Fruit fly (Drosophila melanogaster) whole organism, prepupa: ENCODE data around the gene app.

Source experiments
- CG31627 ChIP-seq: fragments of 200-800 bp; sonication (Bioruptor generic); optimal IDR thresholded peaks from 3 replicates; lab custom pipeline; 2016; ENCODE audit warnings: missing biosample characterization, missing genetic modification characterization
- CG6276 ChIP-seq: fragments of 200-800 bp; sonication (Bioruptor generic); optimal IDR thresholded peaks from 2 replicates; lab custom pipeline; 2017; ENCODE audit warnings: missing biosample characterization, mild to moderate bottlenecking, missing genetic modification characterization
- Eip75B ChIP-seq: fragments of 200-800 bp; sonication (Bioruptor generic); optimal IDR thresholded peaks from 3 replicates; lab custom pipeline; 2016; ENCODE audit warnings: missing biosample characterization, missing genetic modification characterization
- Gug ChIP-seq: fragments of 200-800 bp; sonication (Bioruptor generic); IDR thresholded peaks from 2 replicates; pipeline ENCODE4 v1.3.6; 2022; ENCODE audit warnings: missing biosample characterization, missing genetic modification characterization
- Hr38 ChIP-seq: sonication (Bioruptor generic); optimal IDR thresholded peaks from 2 replicates; lab custom pipeline; 2016; ENCODE audit warnings: missing biosample characterization, missing genetic modification characterization
- Lpt ChIP-seq: fragments of 200-800 bp; sonication (Bioruptor generic); optimal IDR thresholded peaks from 3 replicates; lab custom pipeline; 2016; ENCODE audit warnings: missing biosample characterization, missing genetic modification characterization
- Sox102F ChIP-seq: fragments of 200-800 bp; sonication (Bioruptor generic); optimal IDR thresholded peaks from 2 replicates; lab custom pipeline; 2016; ENCODE audit warnings: missing biosample characterization, mild to moderate bottlenecking, missing genetic modification characterization
- acj6 ChIP-seq: fragments of 200-800 bp; sonication (Bioruptor generic); optimal IDR thresholded peaks from 3 replicates; lab custom pipeline; 2016; ENCODE audit warnings: missing biosample characterization, missing genetic modification characterization
- dac ChIP-seq: fragments of 200-800 bp; sonication (Bioruptor generic); optimal IDR thresholded peaks from 2 replicates; lab custom pipeline; 2017; ENCODE audit warnings: missing biosample characterization, mild to moderate bottlenecking, missing genetic modification characterization
- eg ChIP-seq: fragments of 200-800 bp; sonication (Bioruptor generic); IDR thresholded peaks from 3 replicates; pipeline ENCODE4 v1.3.6; 2022; ENCODE audit warnings: missing biosample characterization, missing genetic modification characterization

- TF ChIP-seq Gug (no peak), Eip75B (GFP tag; lab: Kevin White, UChicago) (no peak), CG31627 (no peak), CG6276 (GFP tag; lab: Kevin White, UChicago) (no peak), acj6 (GFP tag; lab: Kevin White, UChicago) (no peak), Sox102F (GFP tag; lab: Kevin White, UChicago) (no peak), eg (no peak), dac (GFP tag; lab: Kevin White, UChicago) (no peak), Lpt (GFP tag; lab: Kevin White, UChicago) (no peak), Hr38 (GFP tag; lab: Kevin White, UChicago) (no peak)
These were observed 62.9 kb downstream of the app start, which contains the start of gene Ak1 for dm6 chr3L:12203736-12204135.
